Fruit fly (Drosophila melanogaster) whole organism, embryonic: ENCODE data around the gene rols.

Source experiments
- Abd-B ChIP-seq: fragments of 200-800 bp; sonication (Bioruptor generic); optimal IDR thresholded peaks from 2 replicates; lab custom pipeline; 2018; ENCODE audit warnings: missing biosample characterization, mild to moderate bottlenecking, missing genetic modification characterization, moderate library complexity
- Adf1 ChIP-seq: fragments of 200-800 bp; sonication (Bioruptor generic); IDR thresholded peaks from 2 replicates; pipeline ENCODE4 v1.3.6; 2022; ENCODE audit warnings: missing biosample characterization, missing genetic modification characterization
- CG10209 ChIP-seq: fragments of 200-800 bp; sonication (Bioruptor generic); optimal IDR thresholded peaks from 3 replicates; lab custom pipeline; 2017; ENCODE audit warnings: missing biosample characterization, mild to moderate bottlenecking, missing genetic modification characterization, missing genetic modification reagents
- CG10543 ChIP-seq: fragments of 200-800 bp; sonication (Bioruptor generic); optimal IDR thresholded peaks from 3 replicates; lab custom pipeline; 2017; ENCODE audit warnings: missing biosample characterization, mild to moderate bottlenecking, missing genetic modification characterization, moderate library complexity
- CG10979 ChIP-seq: fragments of 200-800 bp; sonication (Bioruptor generic); optimal IDR thresholded peaks from 2 replicates; lab custom pipeline; 2018; ENCODE audit warnings: missing biosample characterization, mild to moderate bottlenecking, missing genetic modification characterization, moderate library complexity
- CG11456 ChIP-seq: fragments of 200-800 bp; sonication (Bioruptor generic); IDR thresholded peaks from 3 replicates; pipeline ENCODE4 v1.3.6; 2022; ENCODE audit warnings: missing biosample characterization, missing genetic modification characterization
- CG11560 ChIP-seq: fragments of 200-800 bp; sonication (Bioruptor generic); IDR thresholded peaks from 3 replicates; pipeline ENCODE4 v1.3.6; 2022; ENCODE audit warnings: missing biosample characterization, missing genetic modification characterization
- CG11696 ChIP-seq: fragments of 200-800 bp; sonication (Bioruptor generic); IDR thresholded peaks from 2 replicates; pipeline ENCODE4 v1.3.6; 2022; ENCODE audit warnings: missing biosample characterization, missing genetic modification characterization
- CG13123 ChIP-seq: fragments of 200-800 bp; sonication (Bioruptor generic); optimal IDR thresholded peaks from 2 replicates; lab custom pipeline; 2016; ENCODE audit warnings: missing biosample characterization, missing genetic modification characterization
- CG13624 ChIP-seq: fragments of 200-800 bp; sonication (Bioruptor generic); optimal IDR thresholded peaks from 2 replicates; lab custom pipeline; 2016; ENCODE audit warnings: missing biosample characterization, missing genetic modification characterization
- CG17612 ChIP-seq: fragments of 200-800 bp; sonication (Bioruptor generic); IDR thresholded peaks from 2 replicates; pipeline ENCODE4 v1.3.6; 2022; ENCODE audit warnings: missing biosample characterization, missing genetic modification characterization
- CG18599 ChIP-seq: fragments of 200-800 bp; sonication (Bioruptor generic); optimal IDR thresholded peaks from 3 replicates; lab custom pipeline; 2017; ENCODE audit warnings: missing biosample characterization, missing genetic modification characterization, mild to moderate bottlenecking, moderate library complexity, missing genetic modification reagents
- CG31224 ChIP-seq: fragments of 200-800 bp; sonication (Bioruptor generic); IDR thresholded peaks from 2 replicates; pipeline ENCODE4 v1.3.6; 2022; ENCODE audit warnings: missing biosample characterization, missing genetic modification characterization
- CG3163 ChIP-seq: fragments of 200-800 bp; sonication (Bioruptor generic); optimal IDR thresholded peaks from 3 replicates; lab custom pipeline; 2016; ENCODE audit warnings: missing biosample characterization, missing genetic modification characterization
- CG33213 ChIP-seq: fragments of 200-800 bp; sonication (Bioruptor generic); optimal IDR thresholded peaks from 3 replicates; lab custom pipeline; 2016; ENCODE audit warnings: missing biosample characterization, missing genetic modification characterization
- CG33557 ChIP-seq: fragments of 200-800 bp; sonication (Bioruptor generic); optimal IDR thresholded peaks from 2 replicates; lab custom pipeline; 2019; ENCODE audit warnings: missing biosample characterization, mild to moderate bottlenecking, missing genetic modification characterization, moderate library complexity
- CG3407 ChIP-seq: fragments of 200-800 bp; sonication (Bioruptor generic); optimal IDR thresholded peaks from 2 replicates; lab custom pipeline; 2018; ENCODE audit warnings: missing biosample characterization, mild to moderate bottlenecking, missing genetic modification characterization
- CG4282 ChIP-seq: fragments of 200-800 bp; sonication (Bioruptor generic); optimal IDR thresholded peaks from 2 replicates; lab custom pipeline; 2016; ENCODE audit warnings: missing biosample characterization, missing genetic modification characterization
- CG7556 ChIP-seq: fragments of 200-800 bp; sonication (Bioruptor generic); optimal IDR thresholded peaks from 2 replicates; lab custom pipeline; 2017; ENCODE audit warnings: missing biosample characterization, mild to moderate bottlenecking, missing genetic modification characterization
- CG7839 ChIP-seq: fragments of 200-800 bp; sonication (Bioruptor generic); optimal IDR thresholded peaks from 3 replicates; lab custom pipeline; 2018; ENCODE audit warnings: missing biosample characterization, mild to moderate bottlenecking, missing genetic modification characterization, moderate library complexity
- CG8765 ChIP-seq: fragments of 200-800 bp; sonication (Bioruptor generic); IDR thresholded peaks from 2 replicates; pipeline ENCODE4 v1.3.6; 2022; ENCODE audit warnings: missing biosample characterization, missing genetic modification characterization
- CG9609 ChIP-seq: fragments of 200-800 bp; sonication (Bioruptor generic); optimal IDR thresholded peaks from 3 replicates; lab custom pipeline; 2016; ENCODE audit warnings: missing biosample characterization, missing genetic modification characterization
- CG9932 ChIP-seq: fragments of 200-800 bp; sonication (Bioruptor generic); IDR thresholded peaks from 2 replicates; pipeline ENCODE4 v1.3.6; 2022; ENCODE audit warnings: missing biosample characterization, missing genetic modification characterization
- Dad ChIP-seq: fragments of 200-800 bp; sonication (Bioruptor generic); optimal IDR thresholded peaks from 3 replicates; lab custom pipeline; 2016; ENCODE audit warnings: missing biosample characterization, missing genetic modification characterization
- Drgx ChIP-seq: fragments of 200-800 bp; sonication (Bioruptor generic); IDR thresholded peaks from 2 replicates; pipeline ENCODE4 v1.3.6; 2022; ENCODE audit warnings: missing biosample characterization, missing genetic modification characterization
- Elba2 ChIP-seq: fragments of 200-800 bp; sonication (Bioruptor generic); optimal IDR thresholded peaks from 3 replicates; lab custom pipeline; 2016; ENCODE audit warnings: missing biosample characterization, missing genetic modification characterization
- HHEX ChIP-seq: fragments of 200-800 bp; sonication (Bioruptor generic); optimal IDR thresholded peaks from 3 replicates; lab custom pipeline; 2017; ENCODE audit warnings: missing biosample characterization, mild to moderate bottlenecking, missing genetic modification characterization, missing genetic modification reagents
- MBD-R2 ChIP-seq: fragments of 200-800 bp; sonication (Bioruptor generic); IDR thresholded peaks from 2 replicates; pipeline ENCODE4 v1.3.6; 2022; ENCODE audit warnings: missing biosample characterization, missing genetic modification characterization
- Mad ChIP-seq: fragments of 200-800 bp; sonication (Bioruptor generic); optimal IDR thresholded peaks from 2 replicates; lab custom pipeline; 2016; ENCODE audit warnings: missing biosample characterization, missing genetic modification characterization
- Nf-YB ChIP-seq: fragments of 200-800 bp; sonication (Bioruptor generic); optimal IDR thresholded peaks from 3 replicates; lab custom pipeline; 2019; ENCODE audit warnings: missing biosample characterization, mild to moderate bottlenecking, missing genetic modification characterization, moderate library complexity
- NfI ChIP-seq: fragments of 200-800 bp; sonication (Bioruptor generic); optimal IDR thresholded peaks from 3 replicates; lab custom pipeline; 2018; ENCODE audit warnings: missing biosample characterization, mild to moderate bottlenecking, missing genetic modification characterization, moderate library complexity
- PHDP ChIP-seq: fragments of 200-800 bp; sonication (Bioruptor generic); optimal IDR thresholded peaks from 3 replicates; lab custom pipeline; 2018; ENCODE audit warnings: missing biosample characterization, mild to moderate bottlenecking, missing genetic modification characterization, moderate library complexity
- Vsx1 ChIP-seq: fragments of 200-800 bp; sonication (Bioruptor generic); optimal IDR thresholded peaks from 2 replicates; lab custom pipeline; 2017; ENCODE audit warnings: missing biosample characterization, mild to moderate bottlenecking, missing genetic modification characterization, missing genetic modification reagents
- ara ChIP-seq: fragments of 200-800 bp; sonication (Bioruptor generic); IDR thresholded peaks from 2 replicates; pipeline ENCODE4 v1.3.6; 2022; ENCODE audit warnings: missing biosample characterization, missing genetic modification characterization
- br ChIP-seq: fragments of >200 bp; optimal IDR thresholded peaks from 2 replicates; lab custom pipeline; 2017
- cad ChIP-seq: fragments of >200 bp; optimal IDR thresholded peaks from 2 replicates; lab custom pipeline; 2017; ENCODE audit warnings: missing biosample characterization, missing genetic modification characterization
- cas ChIP-seq: fragments of 200-800 bp; sonication (Bioruptor generic); IDR thresholded peaks from 2 replicates; pipeline ENCODE4 v1.3.6; 2022; ENCODE audit warnings: missing biosample characterization, missing genetic modification characterization
- dmrt11E ChIP-seq: fragments of 200-800 bp; sonication (Bioruptor generic); optimal IDR thresholded peaks from 3 replicates; lab custom pipeline; 2018; ENCODE audit warnings: missing biosample characterization, mild to moderate bottlenecking, missing genetic modification characterization, moderate library complexity
- dpn ChIP-seq, 2 experiments: fragments of 200-800 bp; sonication (Bioruptor generic); optimal IDR thresholded peaks; 3 replicates each; lab custom pipeline; 2016; ENCODE audit warnings: missing biosample characterization in 2 of 2, missing genetic modification characterization in 2 of 2
- dysf ChIP-seq: fragments of 200-800 bp; sonication (Bioruptor generic); IDR thresholded peaks from 3 replicates; pipeline ENCODE4 v1.3.6; 2022; ENCODE audit warnings: missing biosample characterization, missing genetic modification characterization
- esg ChIP-seq: fragments of 200-800 bp; sonication (Bioruptor generic); conservative IDR thresholded peaks from 2 replicates; pipeline ENCODE4 v1.3.6; 2022; ENCODE audit warnings: missing biosample characterization, missing genetic modification characterization
- eve ChIP-seq, 2 experiments: fragments of >200 bp; optimal IDR thresholded peaks; 2 replicates each; lab custom pipeline; 2017; ENCODE audit warnings: missing biosample characterization in 2 of 2, missing genetic modification characterization in 2 of 2
- fd3F ChIP-seq: fragments of 200-800 bp; sonication (Bioruptor generic); optimal IDR thresholded peaks from 2 replicates; lab custom pipeline; 2018; ENCODE audit warnings: missing biosample characterization, mild to moderate bottlenecking, missing genetic modification characterization, moderate library complexity
- gem ChIP-seq: fragments of 200-800 bp; sonication (Bioruptor generic); optimal IDR thresholded peaks from 2 replicates; lab custom pipeline; 2019; ENCODE audit warnings: missing biosample characterization, mild to moderate bottlenecking, missing genetic modification characterization, moderate library complexity
- jigr1 ChIP-seq: fragments of 200-800 bp; sonication (Bioruptor generic); IDR thresholded peaks from 3 replicates; pipeline ENCODE4 v1.3.6; 2022; ENCODE audit warnings: missing biosample characterization, missing genetic modification characterization
- kay ChIP-seq: fragments of 200-800 bp; sonication (Bioruptor generic); optimal IDR thresholded peaks from 2 replicates; lab custom pipeline; 2016; ENCODE audit warnings: missing biosample characterization, missing genetic modification characterization
- otp ChIP-seq: fragments of 200-800 bp; sonication (Bioruptor generic); IDR thresholded peaks from 3 replicates; pipeline ENCODE4, ENCODE4 v1.3.6; 2022; ENCODE audit warnings: missing biosample characterization, missing genetic modification characterization
- pros ChIP-seq: fragments of 200-800 bp; sonication (Bioruptor generic); optimal IDR thresholded peaks from 3 replicates; lab custom pipeline; 2019; ENCODE audit warnings: missing biosample characterization, mild to moderate bottlenecking, missing genetic modification characterization, moderate library complexity
- repo ChIP-seq: fragments of 200-800 bp; sonication (Bioruptor generic); optimal IDR thresholded peaks from 2 replicates; lab custom pipeline; 2016; ENCODE audit warnings: missing biosample characterization, missing genetic modification characterization
- slp2 ChIP-seq: fragments of 200-800 bp; sonication (Bioruptor generic); optimal IDR thresholded peaks from 2 replicates; lab custom pipeline; 2016; ENCODE audit warnings: missing biosample characterization, missing genetic modification characterization
- tap ChIP-seq: fragments of 200-800 bp; optimal IDR thresholded peaks from 3 replicates; lab custom pipeline; 2019; ENCODE audit warnings: missing biosample characterization, mild to moderate bottlenecking, missing genetic modification characterization, moderate library complexity
- vvl ChIP-seq: fragments of 200-800 bp; sonication (Bioruptor generic); IDR thresholded peaks from 2 replicates; pipeline ENCODE4 v1.3.6; 2022; ENCODE audit warnings: missing biosample characterization, missing genetic modification characterization

Gene rols

DNA sequence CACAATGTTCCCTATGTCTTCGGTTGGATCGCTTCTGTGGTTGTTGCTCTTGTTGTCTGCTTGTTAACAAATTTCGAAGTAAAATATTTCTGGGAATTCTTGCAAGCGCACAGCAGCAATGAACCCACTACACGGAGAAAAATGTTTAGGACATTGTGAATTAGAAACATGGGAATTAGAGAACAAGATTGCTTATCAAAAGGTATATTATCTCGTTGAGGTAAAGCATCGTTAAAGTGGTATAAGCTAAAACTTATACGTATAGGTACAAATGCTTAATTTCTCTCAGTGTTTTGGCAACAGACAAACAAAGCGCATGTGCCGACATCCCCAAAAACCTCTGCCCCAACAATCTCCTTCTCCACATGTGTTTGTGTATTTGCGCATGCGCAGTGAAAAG is 11.0 kb downstream of the rols start (continued):
- TF ChIP-seq fd3F (GFP tag; lab: Kevin White, UChicago) (no peak), dmrt11E (peak; percentile 57), CG3163 (no peak), CG13123 (GFP tag; lab: Kevin White, UChicago) (no peak), repo (GFP tag; lab: Kevin White, UChicago) (peak; percentile 2), Drgx (GFP tag; lab: Robert Waterston, UW) (peak; percentile 41; the same call in 1 of the 2 replicates), Elba2 (no peak), eve (GFP tag; optimal IDR thresholded peaks at IDR 0.05; lab: Kevin White, UChicago) (no peak), CG10979 (tag; lab: Kevin White, UChicago) (peak; percentile 86), HHEX (GFP tag; lab: Kevin White, UChicago) (no peak), NfI (GFP tag; lab: Kevin White, UChicago) (no peak), br (no peak), CG31224 (GFP tag; lab: Robert Waterston, UW) (no peak), pros (GFP tag; lab: Kevin White, UChicago) (no peak), CG7556 (GFP tag; lab: Kevin White, UChicago) (peak; percentile 5), slp2 (peak; percentile 26), PHDP (tag; lab: Kevin White, UChicago) (peak; percentile 17), CG9932 (GFP tag; lab: Robert Waterston, UW) (no peak), ara (GFP tag; lab: Robert Waterston, UW) (peak; percentile 72), Adf1 (no peak), CG18599 (GFP tag; lab: Kevin White, UChicago) (peak; percentile 31), CG10543 (GFP tag; lab: Kevin White, UChicago) (no peak), kay (peak; percentile 32), CG7839 (peak; percentile 34), Nf-YB (GFP tag; lab: Kevin White, UChicago) (no peak), dpn (GFP tag; optimal IDR thresholded peaks at IDR 0.05; lab: Kevin White, UChicago) (peak in 1 of 2 experiments; percentile 35), Abd-B (GFP tag; lab: Kevin White, UChicago) (peak; percentile 22), CG11696 (GFP tag; lab: Robert Waterston, UW) (no peak), gem (peak; percentile 74), tap (tag; lab: Kevin White, UChicago) (peak; percentile 63), vvl (GFP tag; lab: Robert Waterston, UW) (peak; percentile 31), CG10209 (GFP tag; lab: Kevin White, UChicago) (no peak), CG13624 (GFP tag; lab: Kevin White, UChicago) (no peak), CG11456 (GFP tag; lab: Robert Waterston, UW) (0 out of 3 replicates have a peak, but pooled peaks have one; percentile 44), esg (GFP tag; lab: Robert Waterston, UW) (no peak), CG8765 (GFP tag; lab: Robert Waterston, UW) (no peak), CG33213 (peak; percentile 46), CG4282 (GFP tag; lab: Kevin White, UChicago) (no peak), Dad (GFP tag; lab: Kevin White, UChicago) (no peak), MBD-R2 (GFP tag; lab: Robert Waterston, UW) (no peak), jigr1 (GFP tag; lab: Robert Waterston, UW) (no peak), CG33557 (no peak), CG3407 (GFP tag; lab: Kevin White, UChicago) (peak; percentile 1), Vsx1 (GFP tag; lab: Kevin White, UChicago) (peak; percentile 15), CG11560 (no peak), CG17612 (GFP tag; lab: Robert Waterston, UW) (no peak), CG9609 (GFP tag; lab: Kevin White, UChicago) (no peak), Mad (GFP tag; lab: Kevin White, UChicago) (no peak), cas (no peak), cad (GFP tag; lab: Kevin White, UChicago) (no peak), dysf (GFP tag; lab: Robert Waterston, UW) (no peak), otp (peak; percentile 66; the same call in 1 of the 3 replicates)
